Worm (Caenorhabditis elegans) whole organism, L4 larva: ENCODE data around the gene twk-44.

ENCODE experiments used
- D1046.2 ChIP-seq: fragments of 200-800 bp; sonication (Bioruptor generic); IDR thresholded peaks from 2 replicates; pipeline ENCODE4 v1.3.6; 2022; ENCODE audit warnings: missing genetic modification characterization, missing compliant biosample characterization
- F10B5.3 ChIP-seq: sonication (generic microtip); optimal IDR thresholded peaks from 2 replicates; lab custom pipeline; 2016; ENCODE audit warnings: mild to moderate bottlenecking, missing genetic modification characterization, missing compliant biosample characterization
- F26F4.8 ChIP-seq: fragments of 200-800 bp; sonication (Bioruptor generic); conservative IDR thresholded peaks from 2 replicates; pipeline ENCODE4 v1.3.6; 2022; ENCODE audit warnings: missing genetic modification characterization, missing compliant biosample characterization
- F44E2.7 ChIP-seq: fragments of 200-800 bp; sonication (Bioruptor generic); IDR thresholded peaks from 2 replicates; pipeline ENCODE4 v2.1.2; 2022; ENCODE audit warnings: missing genetic modification characterization, missing compliant biosample characterization
- R02D3.7 ChIP-seq: fragments of 150-350 bp; sonication (generic microtip); optimal IDR thresholded peaks from 3 replicates; lab custom pipeline; 2014; ENCODE audit warnings: missing biosample characterization, missing genetic modification characterization
- Y48G9A.11 ChIP-seq: fragments of 200-800 bp; sonication (Bioruptor generic); IDR thresholded peaks from 2 replicates; pipeline ENCODE4 v1.3.6; 2022; ENCODE audit warnings: missing genetic modification reagents, missing genetic modification characterization, missing compliant biosample characterization
- Y5F2A.4 ChIP-seq: fragments of 200-800 bp; sonication (Bioruptor generic); optimal IDR thresholded peaks from 2 replicates; lab custom pipeline; 2018; ENCODE audit warnings: mild to moderate bottlenecking, missing genetic modification characterization, missing compliant biosample characterization
- Y75B8A.6 ChIP-seq: fragments of 200-800 bp; sonication (Bioruptor generic); IDR thresholded peaks from 2 replicates; pipeline ENCODE4 v1.3.6; 2022; ENCODE audit warnings: missing genetic modification reagents, missing genetic modification characterization, missing compliant biosample characterization
- ZK337.2 ChIP-seq: fragments of 200-800 bp; sonication (Bioruptor generic); IDR thresholded peaks from 2 replicates; pipeline ENCODE4 v1.3.6; 2022; ENCODE audit warnings: missing genetic modification reagents, missing genetic modification characterization, missing compliant biosample characterization
- aha-1 ChIP-seq: fragments of 150-350 bp; peaks from one replicate; lab custom pipeline; 2014; ENCODE audit warnings: missing biosample characterization, missing genetic modification characterization
- ama-1 ChIP-seq: fragments of 150-350 bp; optimal IDR thresholded peaks from 2 replicates; lab custom pipeline; 2014; ENCODE audit warnings: inconsistent platforms, mixed read lengths
- attf-4 ChIP-seq: sonication (generic microtip); optimal IDR thresholded peaks from 3 replicates; lab custom pipeline; 2017; ENCODE audit warnings: missing biosample characterization, missing genetic modification characterization
- ceh-20 ChIP-seq: fragments of 200-800 bp; sonication (Bioruptor generic); IDR thresholded peaks from 2 replicates; pipeline ENCODE4 v1.3.6; 2022; ENCODE audit warnings: missing genetic modification reagents, missing genetic modification characterization, missing compliant biosample characterization
- ceh-28 ChIP-seq: fragments of 150-350 bp; optimal IDR thresholded peaks from 2 replicates; lab custom pipeline; 2014; ENCODE audit warnings: missing biosample characterization, missing genetic modification reagents, missing genetic modification characterization
- ceh-32 ChIP-seq: sonication (generic microtip); optimal IDR thresholded peaks from 2 replicates; lab custom pipeline; 2016; ENCODE audit warnings: mild to moderate bottlenecking, missing genetic modification characterization, missing compliant biosample characterization; ENCODE audit not compliant: poor library complexity
- ceh-44 ChIP-seq: fragments of 200-800 bp; sonication (Bioruptor generic); IDR thresholded peaks from 2 replicates; pipeline ENCODE4 v1.3.6; 2022; ENCODE audit warnings: missing genetic modification reagents, missing genetic modification characterization, missing compliant biosample characterization
- ces-1 ChIP-seq: fragments of 150-350 bp; sonication (generic microtip); optimal IDR thresholded peaks from 4 replicates; lab custom pipeline; 2014; ENCODE audit warnings: missing biosample characterization, missing genetic modification reagents, missing genetic modification characterization
- daf-16 ChIP-seq, 3 experiments: sonication (generic microtip); optimal IDR thresholded peaks; 2 replicates each; lab custom pipeline; 2016 to 2017; ENCODE audit warnings: missing genetic modification characterization in 3 of 3, missing genetic modification reagents in 3 of 3, mild to moderate bottlenecking in 2 of 3, missing compliant biosample characterization in 2 of 3, missing biosample characterization in 1 of 3, moderate library complexity in 1 of 3
- daf-19 ChIP-seq: fragments of 200-800 bp; sonication (Bioruptor generic); conservative IDR thresholded peaks from 2 replicates; pipeline ENCODE4 v1.3.6; 2022; ENCODE audit warnings: missing genetic modification characterization, missing compliant biosample characterization
- dmd-9 ChIP-seq: fragments of 200-800 bp; sonication (Bioruptor generic); IDR thresholded peaks from 2 replicates; pipeline ENCODE4 v1.3.6; 2022; ENCODE audit warnings: missing genetic modification reagents, missing genetic modification characterization, missing compliant biosample characterization
- dve-1 ChIP-seq: sonication (generic microtip); optimal IDR thresholded peaks from 2 replicates; lab custom pipeline; 2017; ENCODE audit warnings: antibody characterized with exemption, mild to moderate bottlenecking, missing genetic modification characterization, missing compliant biosample characterization; ENCODE audit not compliant: insufficient read depth
- egl-43 ChIP-seq: fragments of 200-800 bp; sonication (Bioruptor generic); IDR thresholded peaks from 2 replicates; pipeline ENCODE4 v1.3.6; 2022; ENCODE audit warnings: missing genetic modification reagents, missing genetic modification characterization, missing compliant biosample characterization
- hlh-30 ChIP-seq: sonication (generic microtip); optimal IDR thresholded peaks from 2 replicates; lab custom pipeline; 2017; ENCODE audit warnings: antibody characterized with exemption, mild to moderate bottlenecking, missing genetic modification characterization, missing compliant biosample characterization; ENCODE audit not compliant: insufficient read depth
- hmg-1.1 ChIP-seq: fragments of 200-800 bp; sonication (Bioruptor generic); IDR thresholded peaks from 2 replicates; pipeline ENCODE4 v1.3.6; 2022; ENCODE audit warnings: missing genetic modification reagents, missing genetic modification characterization, missing compliant biosample characterization
- jun-1 ChIP-seq: fragments of 150-350 bp; optimal IDR thresholded peaks from 2 replicates; lab custom pipeline; 2014; ENCODE audit warnings: missing biosample characterization, missing genetic modification reagents, missing genetic modification characterization
- lin-1 ChIP-seq: fragments of 200-800 bp; sonication (Bioruptor generic); IDR thresholded peaks from 2 replicates; pipeline ENCODE4 v1.3.6; 2022; ENCODE audit warnings: missing genetic modification reagents, missing genetic modification characterization, missing compliant biosample characterization
- lin-15B ChIP-seq: fragments of 150-350 bp; sonication (generic microtip); optimal IDR thresholded peaks from 3 replicates; lab custom pipeline; 2014; ENCODE audit warnings: missing biosample characterization, missing genetic modification characterization
- lin-38 ChIP-seq: fragments of 200-800 bp; sonication (Bioruptor generic); IDR thresholded peaks from 2 replicates; pipeline ENCODE4 v1.3.6; 2022; ENCODE audit warnings: missing genetic modification reagents, missing genetic modification characterization, missing compliant biosample characterization
- lsy-2 ChIP-seq, 2 experiments: fragments of 150-350 bp in 1 of 2; sonication (generic microtip) in 1 of 2; optimal IDR thresholded peaks; 2 replicates each; lab custom pipeline; 2014 to 2017; ENCODE audit warnings: missing biosample characterization in 2 of 2, missing genetic modification characterization in 2 of 2
- madf-9 ChIP-seq: fragments of 200-800 bp; sonication (Bioruptor generic); conservative IDR thresholded peaks from 2 replicates; pipeline ENCODE4 v1.3.6; 2022; ENCODE audit warnings: missing genetic modification reagents, missing genetic modification characterization, missing compliant biosample characterization
- mep-1 ChIP-seq: fragments of 150-350 bp; sonication (generic microtip); optimal IDR thresholded peaks from 3 replicates; lab custom pipeline; 2014; ENCODE audit warnings: missing biosample characterization, missing genetic modification characterization
- mes-2 ChIP-seq: sonication (generic microtip); optimal IDR thresholded peaks from 2 replicates; lab custom pipeline; 2016; ENCODE audit warnings: missing genotype, mild to moderate bottlenecking, missing genetic modification characterization, missing compliant biosample characterization; ENCODE audit not compliant: poor library complexity, severe bottlenecking
- mxl-3 ChIP-seq: fragments of 200-800 bp; sonication (Bioruptor generic); optimal IDR thresholded peaks from 2 replicates; lab custom pipeline; 2018; ENCODE audit warnings: mild to moderate bottlenecking, missing genetic modification characterization, missing compliant biosample characterization
- nhr-10 ChIP-seq: fragments of 150-350 bp; optimal IDR thresholded peaks from 2 replicates; lab custom pipeline; 2014; ENCODE audit warnings: missing biosample characterization, missing genetic modification characterization
- nhr-237 ChIP-seq: sonication (generic microtip); optimal IDR thresholded peaks from 2 replicates; lab custom pipeline; 2017; ENCODE audit warnings: missing biosample characterization, missing genetic modification characterization
- nhr-48 ChIP-seq: sonication (generic microtip); optimal IDR thresholded peaks from 2 replicates; lab custom pipeline; 2016; ENCODE audit warnings: mild to moderate bottlenecking, missing genetic modification characterization, missing compliant biosample characterization
- nhr-6 ChIP-seq: fragments of 150-350 bp; optimal IDR thresholded peaks from 2 replicates; lab custom pipeline; 2014; ENCODE audit warnings: missing biosample characterization, missing genetic modification characterization
- nhr-76 ChIP-seq: fragments of 150-350 bp; optimal IDR thresholded peaks from 2 replicates; lab custom pipeline; 2014; ENCODE audit warnings: missing biosample characterization, missing genetic modification characterization
- snpc-1.2 ChIP-seq: fragments of 200-800 bp; sonication (Bioruptor generic); IDR thresholded peaks from 2 replicates; pipeline ENCODE4 v1.3.6; 2022; ENCODE audit warnings: missing genetic modification reagents, missing genetic modification characterization, missing compliant biosample characterization
- snpc-4 ChIP-seq: fragments of 150-350 bp; optimal IDR thresholded peaks from 2 replicates; lab custom pipeline; 2014; ENCODE audit warnings: missing biosample characterization, missing genetic modification characterization
- spr-1 ChIP-seq: sonication (generic microtip); optimal IDR thresholded peaks from 2 replicates; lab custom pipeline; 2016; ENCODE audit warnings: mild to moderate bottlenecking, missing genetic modification characterization, missing compliant biosample characterization
- spr-3 ChIP-seq: fragments of 200-800 bp; sonication (Bioruptor generic); optimal IDR thresholded peaks from 2 replicates; lab custom pipeline; 2018; ENCODE audit warnings: mild to moderate bottlenecking, missing genetic modification characterization, missing compliant biosample characterization
- unc-130 ChIP-seq: sonication (generic microtip); optimal IDR thresholded peaks from 2 replicates; lab custom pipeline; 2016; ENCODE audit warnings: missing genetic modification reagents, missing genetic modification characterization, missing compliant biosample characterization
- unc-39 ChIP-seq: sonication (generic microtip); optimal IDR thresholded peaks from 2 replicates; lab custom pipeline; 2017; ENCODE audit warnings: missing biosample characterization, missing genetic modification characterization
- vab-7 ChIP-seq: fragments of 200-800 bp; sonication (Bioruptor generic); IDR thresholded peaks from 2 replicates; pipeline ENCODE4 v1.3.6; 2022; ENCODE audit warnings: missing genetic modification reagents, missing genetic modification characterization, missing compliant biosample characterization
- zfp-2 ChIP-seq: sonication (generic microtip); optimal IDR thresholded peaks from 2 replicates; lab custom pipeline; 2016; ENCODE audit warnings: mild to moderate bottlenecking, missing genetic modification characterization, missing compliant biosample characterization
- zip-11 ChIP-seq: fragments of 200-800 bp; sonication (Bioruptor generic); IDR thresholded peaks from 2 replicates; pipeline ENCODE4 v1.3.6; 2022; ENCODE audit warnings: missing genetic modification characterization, missing compliant biosample characterization
- ztf-7 ChIP-seq: fragments of 150-350 bp; optimal IDR thresholded peaks from 2 replicates; lab custom pipeline; 2014; ENCODE audit warnings: missing biosample characterization, missing genetic modification characterization

Gene twk-44

DNA sequence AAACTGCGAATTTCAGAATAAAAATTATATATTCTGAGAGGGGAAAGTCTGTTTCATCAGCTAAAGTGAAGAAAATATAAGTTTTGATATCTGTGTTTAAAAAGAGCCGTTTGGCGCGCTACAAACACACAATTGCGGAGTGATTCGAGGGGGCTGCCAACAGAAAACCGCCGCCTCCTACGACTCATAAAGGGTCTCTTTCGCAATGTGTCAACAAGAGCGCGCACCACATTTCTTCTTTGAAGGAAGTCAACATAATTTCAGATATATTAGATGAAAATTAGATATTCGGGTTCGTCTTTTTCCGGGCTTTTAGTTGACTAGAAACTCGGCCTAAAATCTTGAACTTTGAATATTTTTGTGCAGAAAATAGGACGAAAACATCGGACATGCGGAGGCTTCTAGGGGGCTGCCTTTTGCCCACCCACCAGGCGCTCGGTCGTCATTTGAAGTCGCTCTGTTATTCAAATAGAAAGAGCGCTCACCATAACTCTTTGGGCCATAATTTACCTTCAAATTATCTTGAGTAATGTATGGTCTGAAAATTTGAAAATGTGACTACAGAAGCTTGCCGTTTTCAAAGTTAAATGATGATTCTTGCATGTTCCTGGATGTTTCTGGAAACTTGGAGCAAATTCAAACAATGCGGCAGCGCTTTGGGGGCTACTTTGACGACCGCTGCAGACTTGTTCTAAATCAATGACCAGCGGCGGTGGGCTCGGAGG is 21.0 kb downstream of the twk-44 start (continued):
- peak; percentile 73 for TF ChIP-seq zfp-2 (tag; lab: Kevin White, UChicago)
- no peak for TF ChIP-seq snpc-4
- TF ChIP-seq Y5F2A.4 (GFP tag; lab: Kevin White, UChicago) = peak; percentile 54
- no peak for TF ChIP-seq ces-1 (GFP tag; lab: Kevin White, UChicago)
- no peak for TF ChIP-seq ztf-7
- TF ChIP-seq dve-1 = peak; percentile 77
- no peak for TF ChIP-seq F26F4.8
- TF ChIP-seq hlh-30 = peak; percentile 73
- peak; percentile 83 to 85 for TF ChIP-seq daf-16 (GFP tag; optimal IDR thresholded peaks at IDR 0.05; lab: Kevin White, UChicago)
- TF ChIP-seq daf-16 (tag; optimal IDR thresholded peaks at IDR 0.05; lab: Kevin White, UChicago) = peak; percentile 77
- TF ChIP-seq lin-15B (tag; lab: Kevin White, UChicago) = peak; percentile 61
- TF ChIP-seq ceh-32 (tag; lab: Kevin White, UChicago) = peak; percentile 66
- no peak for TF ChIP-seq nhr-76 (tag; lab: Kevin White, UChicago)
- TF ChIP-seq nhr-48 (tag; lab: Kevin White, UChicago) = peak; percentile 94
- peak; percentile 97 for TF ChIP-seq ceh-20 (GFP tag; lab: Robert Waterston, UW)
- TF ChIP-seq nhr-10 (tag; lab: Kevin White, UChicago) = peak; percentile 83
- TF ChIP-seq nhr-237 (tag; lab: Kevin White, UChicago) = peak; percentile 76
- TF ChIP-seq Y75B8A.6 (GFP tag; lab: Robert Waterston, UW) = no peak
- TF ChIP-seq egl-43 = no peak; the same call in none of the 2 replicates
- TF ChIP-seq zip-11 (GFP tag; lab: Robert Waterston, UW) = no peak
- 0 out of 2 replicates have a peak, but pooled peaks have one; percentile 49 for TF ChIP-seq ceh-44
- peak; percentile 79; the same call in 1 of the 2 replicates for TF ChIP-seq vab-7 (GFP tag; lab: Robert Waterston, UW)
- TF ChIP-seq mep-1 = peak; percentile 97
- no peak for TF ChIP-seq unc-130 (GFP tag; lab: Kevin White, UChicago)
- no peak for TF ChIP-seq F44E2.7 (GFP tag; lab: Robert Waterston, UW)
- TF ChIP-seq lsy-2 (tag; optimal IDR thresholded peaks at IDR 0.05; lab: Kevin White, UChicago) = peak; percentile 74 to 86
- peak; percentile 32 for TF ChIP-seq R02D3.7 (tag; lab: Kevin White, UChicago)
- peak; percentile 44 for TF ChIP-seq attf-4 (tag; lab: Kevin White, UChicago)

DNA sequence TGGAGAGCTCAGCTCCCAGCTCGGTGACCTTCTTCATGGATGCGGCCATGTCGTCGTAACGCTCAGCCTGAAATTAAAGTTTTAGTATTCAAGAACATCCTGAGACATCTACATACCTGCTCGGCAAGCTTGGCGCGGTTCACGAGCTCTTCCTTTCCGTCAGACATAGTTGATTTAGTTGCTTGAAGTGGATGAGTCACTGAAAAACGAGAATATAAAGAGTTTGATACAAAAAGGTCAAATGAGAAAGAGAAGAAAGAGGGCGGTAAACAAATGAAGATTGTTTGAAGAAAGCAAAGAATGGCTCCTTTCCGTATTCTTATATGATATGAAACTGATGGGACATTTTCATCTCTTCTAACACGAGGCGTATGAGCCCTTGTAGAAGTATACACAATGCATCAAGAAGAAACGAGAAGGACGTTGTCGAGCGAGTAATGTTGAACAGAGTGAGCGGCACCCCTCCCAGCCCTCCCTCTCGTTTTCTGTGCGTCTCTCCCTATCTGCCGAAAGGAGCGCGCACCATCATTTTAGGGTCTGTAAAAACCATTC is 21.6 kb downstream of the twk-44 start, which contains the start of gene ftt-2:
TSS of gene ftt-2 (minus strand) at position 206 of the 552 bp plus-strand sequence.
- TF ChIP-seq spr-3 (no peak), daf-19 (GFP tag; lab: Robert Waterston, UW) (no peak), hmg-1.1 (GFP tag; lab: Robert Waterston, UW) (no peak), spr-1 (tag; lab: Kevin White, UChicago) (no peak), Y5F2A.4 (GFP tag; lab: Kevin White, UChicago) (no peak), attf-4 (tag; lab: Kevin White, UChicago) (no peak), zip-11 (GFP tag; lab: Robert Waterston, UW) (no peak), ztf-7 (peak; percentile 2), ceh-20 (GFP tag; lab: Robert Waterston, UW) (no peak), mep-1 (no peak), ZK337.2 (no peak), lin-38 (GFP tag; lab: Robert Waterston, UW) (no peak), aha-1 (tag; lab: Kevin White, UChicago) (peak; percentile 94), jun-1 (tag; lab: Kevin White, UChicago) (no peak), F44E2.7 (GFP tag; lab: Robert Waterston, UW) (no peak), ama-1 (lab: Kevin White, UChicago) (peak; percentile 81), F10B5.3 (tag; lab: Kevin White, UChicago) (no peak), snpc-1.2 (GFP tag; lab: Robert Waterston, UW) (no peak), Y48G9A.11 (GFP tag; lab: Robert Waterston, UW) (no peak), mes-2 (tag; lab: Kevin White, UChicago) (no peak), nhr-6 (tag; lab: Kevin White, UChicago) (peak; percentile 27), unc-39 (no peak), lin-1 (GFP tag; lab: Robert Waterston, UW) (no peak), D1046.2 (GFP tag; lab: Robert Waterston, UW) (no peak), madf-9 (GFP tag; lab: Robert Waterston, UW) (no peak), dmd-9 (no peak), ceh-28 (tag; lab: Kevin White, UChicago) (no peak), mxl-3 (GFP tag; lab: Kevin White, UChicago) (no peak)
